Worm (Caenorhabditis elegans) whole organism, midembryonic: ENCODE data around the gene C13C4.7.

Experiments used
- med-1 ChIP-seq: sonication (generic microtip); optimal IDR thresholded peaks from 2 replicates; lab custom pipeline; 2017; ENCODE audit warnings: missing genetic modification characterization, mild to moderate bottlenecking, missing compliant biosample characterization, antibody characterized with exemption, missing genetic modification reagents; ENCODE audit not compliant: insufficient read depth
- tab-1 ChIP-seq: fragments of 200-800 bp; sonication (Bioruptor generic); IDR thresholded peaks from 2 replicates; pipeline ENCODE4 v1.3.6; 2022; ENCODE audit warnings: missing genetic modification characterization, missing compliant biosample characterization

ce11 chrV:12113726-12114125 lies 6.6 kb downstream of the C13C4.7 start:
- TF ChIP-seq med-1 (GFP tag; lab: Kevin White, UChicago) (no peak), tab-1 (no peak)
